Worm (Caenorhabditis elegans) whole organism, late embryonic: ENCODE data around the gene AH9.6.

Experiments
- C08G9.2 ChIP-seq: sonication (generic microtip); optimal IDR thresholded peaks from 2 replicates; lab custom pipeline; 2016; ENCODE audit warnings: mild to moderate bottlenecking, missing genetic modification characterization, moderate library complexity, missing compliant biosample characterization
- C38D4.7 ChIP-seq: fragments of 200-800 bp; sonication (Bioruptor generic); optimal IDR thresholded peaks from 2 replicates; lab custom pipeline; 2018; ENCODE audit warnings: mild to moderate bottlenecking, missing genetic modification characterization, moderate library complexity, missing compliant biosample characterization
- F13H6.1 ChIP-seq: sonication (generic microtip); optimal IDR thresholded peaks from 2 replicates; lab custom pipeline; 2016; ENCODE audit warnings: missing genetic modification characterization, missing compliant biosample characterization
- K02D7.2 ChIP-seq: sonication (generic microtip); optimal IDR thresholded peaks from 2 replicates; lab custom pipeline; 2017; ENCODE audit warnings: mild to moderate bottlenecking, missing genetic modification characterization, missing compliant biosample characterization
- K09A11.1 ChIP-seq: sonication (generic microtip); optimal IDR thresholded peaks from 2 replicates; lab custom pipeline; 2017; ENCODE audit warnings: antibody characterized with exemption, mild to moderate bottlenecking, missing genetic modification characterization, missing compliant biosample characterization; ENCODE audit not compliant: insufficient read depth
- T23F11.4 ChIP-seq: fragments of 200-800 bp; sonication (Bioruptor generic); optimal IDR thresholded peaks from 2 replicates; lab custom pipeline; 2018; ENCODE audit warnings: mild to moderate bottlenecking, missing genetic modification characterization, missing compliant biosample characterization
- ahr-1 ChIP-seq: sonication (generic microtip); optimal IDR thresholded peaks from 2 replicates; lab custom pipeline; 2016; ENCODE audit warnings: missing genetic modification characterization, missing compliant biosample characterization
- ama-1 ChIP-seq: fragments of 150-350 bp; optimal IDR thresholded peaks from 2 replicates; lab custom pipeline; 2014
- ceh-14 ChIP-seq: sonication (generic microtip); optimal IDR thresholded peaks from 2 replicates; lab custom pipeline; 2016; ENCODE audit warnings: missing genotype, missing genetic modification characterization, missing compliant biosample characterization
- ceh-19 ChIP-seq: fragments of 200-800 bp; sonication (Bioruptor generic); optimal IDR thresholded peaks from 2 replicates; lab custom pipeline; 2018; ENCODE audit warnings: mild to moderate bottlenecking, missing genetic modification characterization, missing compliant biosample characterization
- ceh-24 ChIP-seq: sonication (generic microtip); optimal IDR thresholded peaks from 2 replicates; lab custom pipeline; 2016; ENCODE audit warnings: mild to moderate bottlenecking, missing genetic modification characterization, missing compliant biosample characterization
- ceh-31 ChIP-seq: sonication (generic microtip); optimal IDR thresholded peaks from 2 replicates; lab custom pipeline; 2016; ENCODE audit warnings: missing genetic modification characterization, missing compliant biosample characterization
- ceh-45 ChIP-seq: fragments of 200-800 bp; sonication (Bioruptor generic); IDR thresholded peaks from 2 replicates; pipeline ENCODE4 v1.3.6; 2022; ENCODE audit warnings: missing genetic modification reagents, missing genetic modification characterization, missing compliant biosample characterization
- ceh-48 ChIP-seq: sonication (generic microtip); optimal IDR thresholded peaks from 2 replicates; lab custom pipeline; 2016; ENCODE audit warnings: missing genetic modification characterization, inconsistent platforms, missing compliant biosample characterization
- ceh-6 ChIP-seq: fragments of 200-800 bp; sonication (Bioruptor generic); optimal IDR thresholded peaks from 2 replicates; lab custom pipeline; 2018; ENCODE audit warnings: mild to moderate bottlenecking, missing genetic modification characterization, missing compliant biosample characterization
- ceh-9 ChIP-seq: sonication (generic microtip); optimal IDR thresholded peaks from 2 replicates; lab custom pipeline; 2016; ENCODE audit warnings: mild to moderate bottlenecking, missing genetic modification characterization, inconsistent platforms, missing compliant biosample characterization
- dmd-4 ChIP-seq: sonication (generic microtip); optimal IDR thresholded peaks from 2 replicates; lab custom pipeline; 2016; ENCODE audit warnings: borderline replicate concordance, missing genetic modification characterization, missing compliant biosample characterization
- elt-2 ChIP-seq: sonication (generic microtip); optimal IDR thresholded peaks from 2 replicates; lab custom pipeline; 2016; ENCODE audit warnings: missing genetic modification reagents, missing genetic modification characterization, missing compliant biosample characterization
- elt-4 ChIP-seq: sonication (generic microtip); optimal IDR thresholded peaks from 2 replicates; lab custom pipeline; 2016; ENCODE audit warnings: missing genetic modification characterization, missing compliant biosample characterization
- ets-4 ChIP-seq: sonication (generic microtip); optimal IDR thresholded peaks from 2 replicates; lab custom pipeline; 2016; ENCODE audit warnings: missing genetic modification characterization, missing compliant biosample characterization
- eyg-1 ChIP-seq: sonication (generic microtip); optimal IDR thresholded peaks from 2 replicates; lab custom pipeline; 2016; ENCODE audit warnings: missing genotype, missing genetic modification characterization, missing compliant biosample characterization
- fax-1 ChIP-seq: sonication (generic microtip); optimal IDR thresholded peaks from 2 replicates; lab custom pipeline; 2016; ENCODE audit warnings: missing genotype, missing genetic modification characterization, missing compliant biosample characterization
- fkh-10 ChIP-seq: fragments of 150-350 bp; optimal IDR thresholded peaks from 2 replicates; lab custom pipeline; 2014; ENCODE audit warnings: missing biosample characterization, missing genetic modification reagents, missing genetic modification characterization
- gmeb-2 ChIP-seq: sonication (generic microtip); optimal IDR thresholded peaks from 2 replicates; lab custom pipeline; 2016; ENCODE audit warnings: missing genetic modification characterization, inconsistent platforms, missing compliant biosample characterization
- hlh-13 ChIP-seq: fragments of 200-800 bp; sonication (Bioruptor generic); optimal IDR thresholded peaks from 2 replicates; lab custom pipeline; 2018; ENCODE audit warnings: mild to moderate bottlenecking, missing genetic modification characterization, missing compliant biosample characterization
- hlh-30 ChIP-seq: sonication (generic microtip); optimal IDR thresholded peaks from 2 replicates; lab custom pipeline; 2017; ENCODE audit warnings: antibody characterized with exemption, missing genetic modification characterization, missing compliant biosample characterization; ENCODE audit not compliant: insufficient read depth
- hlh-6 ChIP-seq: sonication (generic microtip); optimal IDR thresholded peaks from 2 replicates; lab custom pipeline; 2016; ENCODE audit warnings: missing genotype, missing genetic modification characterization, missing compliant biosample characterization
- lim-6 ChIP-seq: sonication (generic microtip); optimal IDR thresholded peaks from 2 replicates; lab custom pipeline; 2016; ENCODE audit warnings: missing genetic modification characterization, missing compliant biosample characterization
- nfya-1 ChIP-seq: sonication (generic microtip); optimal IDR thresholded peaks from 2 replicates; lab custom pipeline; 2017; ENCODE audit warnings: missing genetic modification characterization, mild to moderate bottlenecking, missing compliant biosample characterization, antibody characterized with exemption, moderate library complexity
- npax-4 ChIP-seq: sonication (generic microtip); optimal IDR thresholded peaks from 2 replicates; lab custom pipeline; 2016; ENCODE audit warnings: missing genetic modification characterization, missing compliant biosample characterization
- odd-2 ChIP-seq: sonication (generic microtip); optimal IDR thresholded peaks from 2 replicates; lab custom pipeline; 2017; ENCODE audit warnings: antibody characterized with exemption, mild to moderate bottlenecking, missing genetic modification characterization, missing compliant biosample characterization
- pag-3 ChIP-seq: sonication (generic microtip); optimal IDR thresholded peaks from 2 replicates; lab custom pipeline; 2016; ENCODE audit warnings: missing compliant biosample characterization, missing genetic modification characterization, borderline replicate concordance
- pat-9 ChIP-seq: fragments of 200-800 bp; sonication (Bioruptor generic); optimal IDR thresholded peaks from 2 replicates; lab custom pipeline; 2018; ENCODE audit warnings: mild to moderate bottlenecking, missing genetic modification characterization, moderate library complexity, missing compliant biosample characterization
- pax-1 ChIP-seq: fragments of 150-350 bp; optimal IDR thresholded peaks from 2 replicates; lab custom pipeline; 2014; ENCODE audit warnings: missing biosample characterization, missing genetic modification characterization
- pha-2 ChIP-seq: sonication (generic microtip); optimal IDR thresholded peaks from 2 replicates; lab custom pipeline; 2017; ENCODE audit warnings: mild to moderate bottlenecking, missing genetic modification characterization, missing compliant biosample characterization
- pha-4 ChIP-seq: fragments of 150-350 bp; optimal IDR thresholded peaks from 2 replicates; lab custom pipeline; 2018; ENCODE audit warnings: missing biosample characterization, missing genetic modification reagents, missing genetic modification characterization
- pqm-1 ChIP-seq: sonication (generic microtip); optimal IDR thresholded peaks from 2 replicates; lab custom pipeline; 2016; ENCODE audit warnings: missing genetic modification characterization, missing compliant biosample characterization
- rnt-1 ChIP-seq: sonication (generic microtip); optimal IDR thresholded peaks from 2 replicates; lab custom pipeline; 2016; ENCODE audit warnings: missing genetic modification characterization, missing compliant biosample characterization
- sdc-2 ChIP-seq: sonication (generic microtip); optimal IDR thresholded peaks from 2 replicates; lab custom pipeline; 2016; ENCODE audit warnings: missing genotype, missing genetic modification characterization, missing compliant biosample characterization
- sox-4 ChIP-seq: sonication (generic microtip); optimal IDR thresholded peaks from 2 replicates; lab custom pipeline; 2017; ENCODE audit warnings: mild to moderate bottlenecking, missing genetic modification characterization, inconsistent platforms, missing compliant biosample characterization
- syd-9 ChIP-seq: sonication (generic microtip); optimal IDR thresholded peaks from 2 replicates; lab custom pipeline; 2016; ENCODE audit warnings: mild to moderate bottlenecking, missing genetic modification characterization, moderate library complexity, missing compliant biosample characterization
- tbx-2 ChIP-seq: sonication (generic microtip); optimal IDR thresholded peaks from 2 replicates; lab custom pipeline; 2016; ENCODE audit warnings: missing genetic modification characterization, missing compliant biosample characterization
- unc-3 ChIP-seq, 2 experiments: fragments of 200-800 bp in 1 of 2; sonication (Bioruptor generic) in 1 of 2; sonication (generic microtip) in 1 of 2; conservative IDR thresholded peaks in 1 of 2; optimal IDR thresholded peaks in 1 of 2; 2 replicates each; pipeline versions ENCODE4 v1.3.6 to Lab custom; 2016 to 2022; ENCODE audit warnings: missing compliant biosample characterization in 2 of 2, missing genetic modification characterization in 2 of 2, missing genetic modification reagents in 1 of 2
- zip-5 ChIP-seq: sonication (generic microtip); optimal IDR thresholded peaks from 2 replicates; lab custom pipeline; 2016; ENCODE audit warnings: missing genetic modification characterization, missing compliant biosample characterization
- ztf-16 ChIP-seq: sonication (generic microtip); optimal IDR thresholded peaks from 2 replicates; lab custom pipeline; 2017; ENCODE audit warnings: missing genetic modification characterization, missing compliant biosample characterization

The AH9.6 gene

ce11 chrX:2226875-2227355 is 41.0 kb downstream of the AH9.6 start (continued):
- TF ChIP-seq pat-9 (peak; percentile 81), ceh-24 (peak; percentile 20), pha-2 (peak; percentile 75), ama-1 (no peak), C08G9.2 (tag; lab: Kevin White, UChicago) (peak; percentile 78), ceh-31 (tag; lab: Kevin White, UChicago) (peak; percentile 75), K02D7.2 (tag; lab: Kevin White, UChicago) (peak; percentile 44), elt-2 (tag; lab: Kevin White, UChicago) (peak; percentile 73), F13H6.1 (peak; percentile 63), ztf-16 (peak; percentile 59), zip-5 (tag; lab: Kevin White, UChicago) (peak; percentile 57), unc-3 (GFP tag; conservative IDR thresholded peaks at IDR 0.05; lab: Robert Waterston, UW) (peak; percentile 76), unc-3 (tag; optimal IDR thresholded peaks at IDR 0.05; lab: Kevin White, UChicago) (peak; percentile 66), syd-9 (peak; percentile 78), ceh-45 (GFP tag; lab: Robert Waterston, UW) (peak; percentile 82), hlh-30 (tag; lab: Kevin White, UChicago) (peak; percentile 88), hlh-6 (tag; lab: Kevin White, UChicago) (peak; percentile 66)

ce11 chrX:2220850-2221249 is 47.1 kb downstream of the AH9.6 start, which contains the start of gene hex-1:
Gene hex-1, plus strand, starts transcription at chrX:2221150.
- TF ChIP-seq ceh-19 (GFP tag; lab: Kevin White, UChicago) (no peak), eyg-1 (tag; lab: Kevin White, UChicago) (no peak), pat-9 (no peak), K09A11.1 (tag; lab: Kevin White, UChicago) (no peak), rnt-1 (tag; lab: Kevin White, UChicago) (no peak), C38D4.7 (GFP tag; lab: Kevin White, UChicago) (no peak), pax-1 (tag; lab: Kevin White, UChicago) (no peak), ama-1 (no peak), tbx-2 (no peak), gmeb-2 (tag; lab: Kevin White, UChicago) (no peak), zip-5 (tag; lab: Kevin White, UChicago) (no peak)

- TF ChIP-seq ahr-1 (no peak), nfya-1 (tag; lab: Kevin White, UChicago) (no peak), odd-2 (tag; lab: Kevin White, UChicago) (no peak), ceh-45 (GFP tag; lab: Robert Waterston, UW) (no peak)
These were observed 48.5 kb downstream of the AH9.6 start for ce11 chrX:2219453-2219852.

ce11 chrX:2219006-2219405 is 48.9 kb downstream of the AH9.6 start:
- TF ChIP-seq tbx-2 (no peak), pat-9 (no peak), rnt-1 (tag; lab: Kevin White, UChicago) (no peak), pqm-1 (no peak), T23F11.4 (no peak), fax-1 (no peak), ceh-48 (tag; lab: Kevin White, UChicago) (no peak), ceh-14 (no peak), sox-4 (tag; lab: Kevin White, UChicago) (no peak), K02D7.2 (tag; lab: Kevin White, UChicago) (no peak), ceh-24 (no peak)
- TF ChIP-seq, all 69 proteins: peak for 0

ce11 chrX:2216662-2217061 is 51.3 kb downstream of the AH9.6 start:
- TF ChIP-seq ets-4 (tag; lab: Kevin White, UChicago) (no peak), npax-4 (tag; lab: Kevin White, UChicago) (no peak), ceh-9 (tag; lab: Kevin White, UChicago) (no peak), ceh-48 (tag; lab: Kevin White, UChicago) (no peak), pag-3 (no peak), lim-6 (no peak), hlh-13 (GFP tag; lab: Kevin White, UChicago) (no peak), dmd-4 (no peak), ceh-6 (GFP tag; lab: Kevin White, UChicago) (no peak), pha-2 (peak; percentile 45), elt-4 (tag; lab: Kevin White, UChicago) (no peak), pqm-1 (no peak), fkh-10 (GFP tag; lab: Kevin White, UChicago) (no peak), unc-3 (GFP tag; conservative IDR thresholded peaks at IDR 0.05; lab: Robert Waterston, UW) (no peak), unc-3 (tag; optimal IDR thresholded peaks at IDR 0.05; lab: Kevin White, UChicago) (no peak), pha-4 (tag; lab: Kevin White, UChicago) (no peak), nfya-1 (tag; lab: Kevin White, UChicago) (no peak), sdc-2 (tag; lab: Kevin White, UChicago) (no peak)
